Worm (Caenorhabditis elegans) whole organism, L4 larva: ENCODE measurements around the gene F08F3.6.

Experiments
- ama-1 ChIP-seq: fragments of 150-350 bp; optimal IDR thresholded peaks from 2 replicates; lab custom pipeline; 2014; ENCODE audit warnings: inconsistent platforms, mixed read lengths
- ceh-28 ChIP-seq: fragments of 150-350 bp; optimal IDR thresholded peaks from 2 replicates; lab custom pipeline; 2014; ENCODE audit warnings: missing biosample characterization, missing genetic modification reagents, missing genetic modification characterization
- ces-1 ChIP-seq: fragments of 150-350 bp; sonication (generic microtip); optimal IDR thresholded peaks from 4 replicates; lab custom pipeline; 2014; ENCODE audit warnings: missing biosample characterization, missing genetic modification reagents, missing genetic modification characterization
- daf-12 ChIP-seq: fragments of 150-350 bp; optimal IDR thresholded peaks from 2 replicates; lab custom pipeline; 2014; ENCODE audit warnings: missing biosample characterization, missing genetic modification reagents, missing genetic modification characterization
- dmd-6 ChIP-seq: fragments of 200-800 bp; sonication (Bioruptor generic); IDR thresholded peaks from 2 replicates; pipeline ENCODE4 v1.3.6; 2022; ENCODE audit warnings: missing genetic modification reagents, missing genetic modification characterization, missing compliant biosample characterization
- dve-1 ChIP-seq: sonication (generic microtip); optimal IDR thresholded peaks from 2 replicates; lab custom pipeline; 2017; ENCODE audit warnings: antibody characterized with exemption, mild to moderate bottlenecking, missing genetic modification characterization, missing compliant biosample characterization; ENCODE audit not compliant: insufficient read depth
- lin-29 ChIP-seq: fragments of 200-800 bp; sonication (Bioruptor generic); IDR thresholded peaks from 2 replicates; pipeline ENCODE4 v1.3.6; 2022; ENCODE audit warnings: missing genetic modification reagents, missing genetic modification characterization, missing compliant biosample characterization
- nhr-102 ChIP-seq: sonication (generic microtip); optimal IDR thresholded peaks from 2 replicates; lab custom pipeline; 2016; ENCODE audit warnings: mild to moderate bottlenecking, missing genetic modification characterization, moderate library complexity, missing compliant biosample characterization
- nhr-25 ChIP-seq: sonication (generic microtip); optimal IDR thresholded peaks from 2 replicates; lab custom pipeline; 2017; ENCODE audit warnings: missing genetic modification characterization, mild to moderate bottlenecking, missing compliant biosample characterization, antibody characterized with exemption, moderate library complexity, borderline replicate concordance; ENCODE audit not compliant: insufficient read depth
- rbr-2 ChIP-seq: sonication (generic microtip); optimal IDR thresholded peaks from 2 replicates; lab custom pipeline; 2016; ENCODE audit warnings: missing genotype, missing genetic modification characterization, missing compliant biosample characterization
- snpc-4 ChIP-seq: fragments of 150-350 bp; optimal IDR thresholded peaks from 2 replicates; lab custom pipeline; 2014; ENCODE audit warnings: missing biosample characterization, missing genetic modification characterization
- unc-62 ChIP-seq, 3 experiments: fragments of 150-350 bp in 1 of 3; sonication (generic microtip); optimal IDR thresholded peaks in 2 of 3; peaks in 1 of 3; 1 replicate in 1 of 3; 2 replicates in 2 of 3; lab custom pipeline; 2014 to 2017; ENCODE audit warnings: missing biosample characterization in 3 of 3, missing genetic modification characterization in 3 of 3, missing genetic modification reagents in 3 of 3, missing genotype in 1 of 3
- zag-1 ChIP-seq: fragments of 150-350 bp; optimal IDR thresholded peaks from 2 replicates; lab custom pipeline; 2014; ENCODE audit warnings: missing biosample characterization, missing genetic modification characterization
- zfp-2 ChIP-seq: sonication (generic microtip); optimal IDR thresholded peaks from 2 replicates; lab custom pipeline; 2016; ENCODE audit warnings: mild to moderate bottlenecking, missing genetic modification characterization, missing compliant biosample characterization

- TF ChIP-seq rbr-2 (tag; lab: Kevin White, UChicago) (no peak), ces-1 (GFP tag; lab: Kevin White, UChicago) (no peak), ama-1 (no peak), zag-1 (tag; lab: Kevin White, UChicago) (no peak), zfp-2 (tag; lab: Kevin White, UChicago) (no peak), nhr-25 (tag; lab: Kevin White, UChicago) (no peak), dmd-6 (GFP tag; lab: Robert Waterston, UW) (no peak), daf-12 (tag; lab: Kevin White, UChicago) (no peak), snpc-4 (tag; lab: Kevin White, UChicago) (no peak), lin-29 (GFP tag; lab: Robert Waterston, UW) (no peak), dve-1 (tag; lab: Kevin White, UChicago) (no peak), unc-62 (GFP tag; optimal IDR thresholded peaks at IDR 0.05 in 1 of 2; lab: Kevin White, UChicago) (no peak), unc-62 (tag; optimal IDR thresholded peaks at IDR 0.05; lab: Kevin White, UChicago) (no peak), ceh-28 (no peak), nhr-102 (no peak)
Observed at ce11 chrV:5454955-5455354, 35.1 kb upstream of the F08F3.6 start.
